Worm (Caenorhabditis elegans) whole organism, L4/young adult: ENCODE measurements around the gene F10E9.11.

Experiments
- dao-5 ChIP-seq: sonication (generic microtip); optimal IDR thresholded peaks from 2 replicates; lab custom pipeline; 2016; ENCODE audit warnings: missing genotype, missing genetic modification characterization, moderate library complexity, missing compliant biosample characterization
- him-1 ChIP-seq: sonication (generic microtip); optimal IDR thresholded peaks from 2 replicates; lab custom pipeline; 2016; ENCODE audit warnings: missing genotype, missing genetic modification reagents, missing genetic modification characterization, missing compliant biosample characterization

ce11 chrIII:8303440-8303839, 15.6 kb downstream of the F10E9.11 start:
- TF ChIP-seq him-1 (tag; lab: Kevin White, UChicago) (no peak), dao-5 (no peak)
